Fruit fly (Drosophila melanogaster): Measurements from ENCODE around the gene Ilp8.

The Ilp8 gene

dm6 chr3L:17006250-17006693 is 25.6 kb downstream of the Ilp8 start (continued):
- TF ChIP-seq Hmr (GFP tag; optimal IDR thresholded peaks at IDR 0.05) = no peak
- no peak for TF ChIP-seq Fer2 (tag; optimal IDR thresholded peaks at IDR 0.05)
- no peak for TF ChIP-seq Tbp (GFP tag; optimal IDR thresholded peaks at IDR 0.05)
- TF ChIP-seq CG11723 (GFP tag; optimal IDR thresholded peaks at IDR 0.05) = no peak
- TF ChIP-seq CG30020 (tag; optimal IDR thresholded peaks at IDR 0.05) = no peak
- TF ChIP-seq ato (GFP tag; IDR thresholded peaks at IDR 0.05; ENCODE audit: partially characterized antibody) = no peak
- no peak for TF ChIP-seq Bgb (GFP tag; IDR thresholded peaks at IDR 0.05; ENCODE audit: partially characterized antibody)
- TF ChIP-seq lola (GFP tag; optimal IDR thresholded peaks at IDR 0.05) = no peak
- TF ChIP-seq CG2199 (GFP tag; IDR thresholded peaks at IDR 0.05) = no peak
- no peak for TF ChIP-seq zen (tag; optimal IDR thresholded peaks at IDR 0.05)
- TF ChIP-seq Atf-2 (GFP tag; optimal IDR thresholded peaks at IDR 0.05) = no peak
- TF ChIP-seq CG13123 (GFP tag; optimal IDR thresholded peaks at IDR 0.05) = no peak
- no peak for TF ChIP-seq pum (GFP tag; optimal IDR thresholded peaks at IDR 0.05)
- TF ChIP-seq CG1602 (GFP tag; optimal IDR thresholded peaks at IDR 0.05) = no peak
- TF ChIP-seq h (optimal IDR thresholded peaks at IDR 0.05) = no peak
- TF ChIP-seq trh (GFP tag; optimal IDR thresholded peaks at IDR 0.05) = no peak
- no peak for TF ChIP-seq nom (GFP tag; optimal IDR thresholded peaks at IDR 0.05)
- no peak for TF ChIP-seq cg (GFP tag; optimal IDR thresholded peaks at IDR 0.05)
- TF ChIP-seq salm (tag; optimal IDR thresholded peaks at IDR 0.05) = peak; percentile 6
- no peak for TF ChIP-seq CG14710 (tag; optimal IDR thresholded peaks at IDR 0.05)
- TF ChIP-seq seq (GFP tag; IDR thresholded peaks at IDR 0.05) = 0 out of 2 replicates have a peak, but pooled peaks have one; percentile 14
- no peak for TF ChIP-seq Ets97D (GFP tag; optimal IDR thresholded peaks at IDR 0.05)
- no peak for TF ChIP-seq cato (GFP tag; optimal IDR thresholded peaks at IDR 0.05; ENCODE audit: borderline replicate concordance)
- no peak for TF ChIP-seq CG8924 (tag; optimal IDR thresholded peaks at IDR 0.05)
- TF ChIP-seq gt (GFP tag; IDR thresholded peaks at IDR 0.05) = no peak
- no peak for TF ChIP-seq CG9797 (GFP tag; optimal IDR thresholded peaks at IDR 0.05)
- peak; percentile 12 for TF ChIP-seq BtbVII (GFP tag; optimal IDR thresholded peaks at IDR 0.05)
- peak; percentile 50 for TF ChIP-seq CG9932 (GFP tag; IDR thresholded peaks at IDR 0.05)
- 0 out of 3 replicates have a peak, but pooled peaks have one; percentile 41 for TF ChIP-seq so (GFP tag; IDR thresholded peaks at IDR 0.05)
- no peak for TF ChIP-seq H15 (GFP tag; IDR thresholded peaks at IDR 0.05)
- TF ChIP-seq CG1603 (tag; optimal IDR thresholded peaks at IDR 0.05) = no peak
- no peak for TF ChIP-seq ara (GFP tag; IDR thresholded peaks at IDR 0.05)
- no peak for TF ChIP-seq sima (GFP tag; optimal IDR thresholded peaks at IDR 0.05)
- no peak for TF ChIP-seq Nf-YC (tag; optimal IDR thresholded peaks at IDR 0.05)
- TF ChIP-seq CG31441 (GFP tag; IDR thresholded peaks at IDR 0.05) = no peak
- TF ChIP-seq CG10274 (GFP tag; optimal IDR thresholded peaks at IDR 0.05) = no peak
- TF ChIP-seq jigr1 (GFP tag; IDR thresholded peaks at IDR 0.05) = no peak
- no peak for TF ChIP-seq Hand (GFP tag; optimal IDR thresholded peaks at IDR 0.05)
- no peak for TF ChIP-seq CG10959 (GFP tag; IDR thresholded peaks at IDR 0.05)
- TF ChIP-seq vfl (GFP tag; optimal IDR thresholded peaks at IDR 0.05) = no peak
- no peak for TF ChIP-seq CG6683 (GFP tag; optimal IDR thresholded peaks at IDR 0.05)
- TF ChIP-seq CG11398 (GFP tag; optimal IDR thresholded peaks at IDR 0.05) = no peak
- TF ChIP-seq CG14441 (GFP tag; IDR thresholded peaks at IDR 0.05) = no peak
- TF ChIP-seq sens-2 (GFP tag; IDR thresholded peaks at IDR 0.05) = no peak
- TF ChIP-seq CG16779 (GFP tag; IDR thresholded peaks at IDR 0.05) = 0 out of 2 replicates have a peak, but pooled peaks have one; percentile 17
- peak; percentile 15 for TF ChIP-seq CG6813 (GFP tag; optimal IDR thresholded peaks at IDR 0.05)
- TF ChIP-seq hbn (GFP tag; IDR thresholded peaks at IDR 0.05; ENCODE audit: partially characterized antibody) = no peak
- no peak for TF ChIP-seq CG32767 (GFP tag; IDR thresholded peaks at IDR 0.05)
- TF ChIP-seq CG12659 (GFP tag; optimal IDR thresholded peaks at IDR 0.05) = no peak
- TF ChIP-seq slp2 (GFP tag; optimal IDR thresholded peaks at IDR 0.05) = no peak
- TF ChIP-seq ash1 (GFP tag; optimal IDR thresholded peaks at IDR 0.05) = no peak
- no peak for TF ChIP-seq Oli (tag; optimal IDR thresholded peaks at IDR 0.05)
